Worm (Caenorhabditis elegans) whole organism, L4/young adult: ENCODE data around the gene gpd-4.

ENCODE experiments used
- W03F9.2 ChIP-seq: fragments of 150-350 bp; optimal IDR thresholded peaks from 2 replicates; lab custom pipeline; 2014; ENCODE audit warnings: missing biosample characterization, missing genetic modification characterization
- dao-5 ChIP-seq: sonication (generic microtip); optimal IDR thresholded peaks from 2 replicates; lab custom pipeline; 2016; ENCODE audit warnings: missing genotype, missing genetic modification characterization, moderate library complexity, missing compliant biosample characterization
- him-1 ChIP-seq: sonication (generic microtip); optimal IDR thresholded peaks from 2 replicates; lab custom pipeline; 2016; ENCODE audit warnings: missing genotype, missing genetic modification reagents, missing genetic modification characterization, missing compliant biosample characterization

gpd-4 gene

ce11 chrII:10162785-10163184 is 8.3 kb upstream of the gpd-4 start:
- TF ChIP-seq him-1 (tag; lab: Kevin White, UChicago) (no peak), dao-5 (tag; lab: Kevin White, UChicago) (no peak), W03F9.2 (tag; lab: Kevin White, UChicago) (no peak)

- TF ChIP-seq dao-5 (tag; lab: Kevin White, UChicago) (no peak), him-1 (tag; lab: Kevin White, UChicago) (no peak), W03F9.2 (tag; lab: Kevin White, UChicago) (no peak)
These were observed 6.9 kb upstream of the gpd-4 start for ce11 chrII:10164137-10164536.

- TF ChIP-seq W03F9.2 (tag; lab: Kevin White, UChicago): no peak
- no peak for TF ChIP-seq him-1 (tag; lab: Kevin White, UChicago)
- TF ChIP-seq dao-5 (tag; lab: Kevin White, UChicago): no peak
These were observed 4.7 kb upstream of the gpd-4 start for ce11 chrII:10166365-10166764.

- TF ChIP-seq him-1 (tag; lab: Kevin White, UChicago): no peak
- TF ChIP-seq W03F9.2 (tag; lab: Kevin White, UChicago): no peak
- no peak for TF ChIP-seq dao-5 (tag; lab: Kevin White, UChicago)
These were observed 3.3 kb upstream of the gpd-4 start for ce11 chrII:10167731-10168130.

ce11 chrII:10168905-10169782 is 1.9 kb upstream of the gpd-4 start, which contains the start of gene daf-19:
TSS of gene daf-19 (minus strand) at chrII:10169346.
- TF ChIP-seq him-1 (tag; lab: Kevin White, UChicago) (peak; percentile 35), W03F9.2 (tag; lab: Kevin White, UChicago) (no peak), dao-5 (tag; lab: Kevin White, UChicago) (no peak)

ce11 chrII:10172436-10172973 is 1.4 kb downstream of the gpd-4 start, which contains the start of gene wbp-11:
TSS of gene wbp-11 (plus strand) at chrII:10172923.
- TF ChIP-seq him-1 (tag; lab: Kevin White, UChicago): no peak
- no peak for TF ChIP-seq dao-5 (tag; lab: Kevin White, UChicago)
- TF ChIP-seq W03F9.2 (tag; lab: Kevin White, UChicago): no peak

ce11 chrII:10174338-10174737 is 3.3 kb downstream of the gpd-4 start, which contains the start of gene F33H1.4:
TSS of gene F33H1.4 (plus strand) at chrII:10174648.
- TF ChIP-seq W03F9.2 (tag; lab: Kevin White, UChicago) (no peak), dao-5 (tag; lab: Kevin White, UChicago) (no peak), him-1 (tag; lab: Kevin White, UChicago) (peak; percentile 22)

ce11 chrII:10182634-10183033 is 11.6 kb downstream of the gpd-4 start, which contains the start of gene srd-1:
TSS of gene srd-1 (minus strand) at chrII:10182734.
- no peak for TF ChIP-seq dao-5 (tag; lab: Kevin White, UChicago)
- no peak for TF ChIP-seq W03F9.2 (tag; lab: Kevin White, UChicago)
- no peak for TF ChIP-seq him-1 (tag; lab: Kevin White, UChicago)

ce11 chrII:10187808-10188207 is 16.7 kb downstream of the gpd-4 start, which contains the start of gene srd-2:
TSS of gene srd-2 (minus strand) at chrII:10187908.
- TF ChIP-seq him-1 (tag; lab: Kevin White, UChicago): no peak
- no peak for TF ChIP-seq dao-5 (tag; lab: Kevin White, UChicago)
- no peak for TF ChIP-seq W03F9.2 (tag; lab: Kevin White, UChicago)

- no peak for TF ChIP-seq him-1 (tag; lab: Kevin White, UChicago)
- no peak for TF ChIP-seq dao-5 (tag; lab: Kevin White, UChicago)
- no peak for TF ChIP-seq W03F9.2 (tag; lab: Kevin White, UChicago)
These were observed 18.3 kb downstream of the gpd-4 start, which contains the start of gene cdc-25.4 for ce11 chrII:10189369-10189768. TSS of gene cdc-25.4 (minus strand) at chrII:10189469.

- no peak for TF ChIP-seq dao-5 (tag; lab: Kevin White, UChicago)
- TF ChIP-seq W03F9.2 (tag; lab: Kevin White, UChicago): no peak
- TF ChIP-seq him-1 (tag; lab: Kevin White, UChicago): no peak
These were observed 21.1 kb downstream of the gpd-4 start, which contains the start of gene R05H5.7 for ce11 chrII:10192207-10192606. TSS of gene R05H5.7 (plus strand) at chrII:10192507.

- no peak for TF ChIP-seq W03F9.2 (tag; lab: Kevin White, UChicago)
- TF ChIP-seq dao-5 (tag; lab: Kevin White, UChicago): no peak
- no peak for TF ChIP-seq him-1 (tag; lab: Kevin White, UChicago)
These were observed 23.5 kb downstream of the gpd-4 start, which contains the start of gene srb-6 for ce11 chrII:10194605-10195004. TSS of gene srb-6 (plus strand) at chrII:10194905.

ce11 chrII:10197091-10197675 is 26.1 kb downstream of the gpd-4 start, which contains the start of gene R05H5.3:
TSS of gene R05H5.3 (plus strand) at chrII:10197625.
- peak; percentile 16 for TF ChIP-seq him-1 (tag; lab: Kevin White, UChicago)
- TF ChIP-seq dao-5 (tag; lab: Kevin White, UChicago): no peak
- TF ChIP-seq W03F9.2 (tag; lab: Kevin White, UChicago): peak; percentile 49
